Fruit fly (Drosophila melanogaster): ENCODE measurements around the gene CG43115.
A peak's percentile ranks its signal among the peaks of the same experiment; 100 is the strongest.

Gene CG43115

dm6 chrX:6074845-6075244, 8.6 kb upstream of the CG43115 start, which contains the start of gene Tsp5D (continued):
- peak; percentile 16 for TF ChIP-seq Sry-δ (GFP tag; optimal IDR thresholded peaks at IDR 0.05)
- TF ChIP-seq cas (GFP tag; IDR thresholded peaks at IDR 0.05), result peak; percentile 75; the same call in 1 of the 2 replicates
- peak; percentile 88 for TF ChIP-seq sqz (GFP tag; optimal IDR thresholded peaks at IDR 0.05)
- peak; percentile 58 for TF ChIP-seq CTCF (GFP tag; optimal IDR thresholded peaks at IDR 0.05)
- peak; percentile 29 for TF ChIP-seq Hand (GFP tag; optimal IDR thresholded peaks at IDR 0.05)
- no peak for TF ChIP-seq Sin3A (optimal IDR thresholded peaks at IDR 0.05)
- TF ChIP-seq Med (GFP tag), result peak; percentile 89
- peak; percentile 97 for TF ChIP-seq zfh1 (GFP tag; IDR thresholded peaks at IDR 0.05)
- TF ChIP-seq CG7357 (GFP tag; IDR thresholded peaks at IDR 0.05), result peak; percentile 86
- peak; percentile 63 for TF ChIP-seq CG6765 (GFP tag; optimal IDR thresholded peaks at IDR 0.05)
- TF ChIP-seq gcm2 (GFP tag; optimal IDR thresholded peaks at IDR 0.05), result no peak
- TF ChIP-seq CG11093 (GFP tag; IDR thresholded peaks at IDR 0.05), result peak; percentile 93
- TF ChIP-seq H15 (GFP tag; IDR thresholded peaks at IDR 0.05), result peak; percentile 95
- TF ChIP-seq CG13624 (GFP tag; optimal IDR thresholded peaks at IDR 0.05), result no peak
- peak; percentile 91 for TF ChIP-seq sens-2 (GFP tag; IDR thresholded peaks at IDR 0.05)
- peak; percentile 89 for TF ChIP-seq sens (GFP tag)
- TF ChIP-seq CG15479 (GFP tag; optimal IDR thresholded peaks at IDR 0.05), result no peak
- TF ChIP-seq CG4820 (GFP tag; optimal IDR thresholded peaks at IDR 0.05), result peak; percentile 93
- no peak for TF ChIP-seq HmgD (GFP tag; optimal IDR thresholded peaks at IDR 0.05)
- TF ChIP-seq sug (tag; optimal IDR thresholded peaks at IDR 0.05), result peak; percentile 67
- TF ChIP-seq CG10654 (GFP tag; optimal IDR thresholded peaks at IDR 0.05), result peak; percentile 92
- peak; percentile 90 for TF ChIP-seq nerfin-1 (tag; optimal IDR thresholded peaks at IDR 0.05)
- peak; percentile 87 for TF ChIP-seq CG11247 (GFP tag; IDR thresholded peaks at IDR 0.05)
- TF ChIP-seq CG4730 (GFP tag; IDR thresholded peaks at IDR 0.05), result peak; percentile 92
- peak; percentile 73 for TF ChIP-seq CG12299 (tag; optimal IDR thresholded peaks at IDR 0.05)
- peak; percentile 78 for TF ChIP-seq Spps (tag; optimal IDR thresholded peaks at IDR 0.05)
- TF ChIP-seq Sox102F (GFP tag; optimal IDR thresholded peaks at IDR 0.05), result peak; percentile 96
- peak; percentile 75 for TF ChIP-seq CG17802 (tag; optimal IDR thresholded peaks at IDR 0.05)
- TF ChIP-seq ap (GFP tag; IDR thresholded peaks at IDR 0.05), result peak; percentile 94
- peak; percentile 74 for TF ChIP-seq Chrac-16 (GFP tag; optimal IDR thresholded peaks at IDR 0.05)
- TF ChIP-seq sna (GFP tag; IDR thresholded peaks at IDR 0.05; ENCODE audit: partially characterized antibody), result no peak
- no peak for TF ChIP-seq da (GFP tag; optimal IDR thresholded peaks at IDR 0.05)
- no peak for TF ChIP-seq Hey (tag; optimal IDR thresholded peaks at IDR 0.05)
- TF ChIP-seq CG7963 (GFP tag; IDR thresholded peaks at IDR 0.05; ENCODE audit: partially characterized antibody), result no peak
- no peak for TF ChIP-seq emc (GFP tag; optimal IDR thresholded peaks at IDR 0.05)
- peak; percentile 83 for TF ChIP-seq CG10462 (GFP tag; optimal IDR thresholded peaks at IDR 0.05)
- TF ChIP-seq CG6272 (GFP tag; IDR thresholded peaks at IDR 0.05), result peak; percentile 87
- no peak for TF ChIP-seq Atf-2 (GFP tag; optimal IDR thresholded peaks at IDR 0.05)
- peak; percentile 89 for TF ChIP-seq CG1233 (GFP tag; optimal IDR thresholded peaks at IDR 0.05)
- TF ChIP-seq exex (tag; optimal IDR thresholded peaks at IDR 0.05), result peak; percentile 39
- TF ChIP-seq cg (GFP tag; optimal IDR thresholded peaks at IDR 0.05), result no peak
- TF ChIP-seq hb (GFP tag; IDR thresholded peaks at IDR 0.05; ENCODE audit: partially characterized antibody), result no peak
- TF ChIP-seq Hr78 (GFP tag; optimal IDR thresholded peaks at IDR 0.05), result peak in 1 of 2 experiments; percentile 58
- no peak for TF ChIP-seq CG16813 (GFP tag; IDR thresholded peaks at IDR 0.05; ENCODE audit: partially characterized antibody)
- TF ChIP-seq Hr3 (GFP tag; optimal IDR thresholded peaks at IDR 0.05), result peak; percentile 91
- TF ChIP-seq bsh (GFP tag; optimal IDR thresholded peaks at IDR 0.05), result peak; percentile 92 to 96
- TF ChIP-seq zen (tag; optimal IDR thresholded peaks at IDR 0.05), result peak; percentile 81
- TF ChIP-seq CG11504 (tag; optimal IDR thresholded peaks at IDR 0.05), result peak; percentile 95
- peak in 1 of 3 experiments; percentile 41 for TF ChIP-seq Stat92E (GFP tag; optimal IDR thresholded peaks at IDR 0.05)
- TF ChIP-seq CG5953 (GFP tag; IDR thresholded peaks at IDR 0.05), result peak; percentile 95
- no peak for TF ChIP-seq Dp (GFP tag; optimal IDR thresholded peaks at IDR 0.05)

Data from whole organism, embryonic.